Worm (Caenorhabditis elegans): ENCODE results near the gene T07C4.12.

ce11 chrIII:10311016-10311415, 21.4 kb downstream of the T07C4.12 start, which contains the start of gene T07A5.7:
- TF ChIP-seq ztf-29 (GFP tag; IDR thresholded peaks at IDR 0.05), result no peak
- no peak for TF ChIP-seq tab-1 (GFP tag; IDR thresholded peaks at IDR 0.05)
- TF ChIP-seq med-1 (GFP tag; optimal IDR thresholded peaks at IDR 0.05; ENCODE audit: insufficient read depth), result no peak
- no peak for TF ChIP-seq flt-1 (GFP tag; IDR thresholded peaks at IDR 0.05)
- no peak for TF ChIP-seq ztf-23 (GFP tag; IDR thresholded peaks at IDR 0.05)
- TF ChIP-seq cog-1 (tag; optimal IDR thresholded peaks at IDR 0.05), result no peak
- no peak for TF ChIP-seq T22C8.4 (GFP tag; IDR thresholded peaks at IDR 0.05)
- TF ChIP-seq klf-2 (GFP tag; conservative IDR thresholded peaks at IDR 0.05), result no peak
- TF ChIP-seq ref-1 (GFP tag; conservative IDR thresholded peaks at IDR 0.05), result no peak

Data from whole organism, midembryonic.